Worm (Caenorhabditis elegans): ENCODE results near the gene C29F7.10.

The C29F7.10 gene

ce11 chrX:13443283-13443682 lies 12.0 kb upstream of the C29F7.10 start (continued):
- no peak for TF ChIP-seq C17E4.6 (GFP tag; IDR thresholded peaks at IDR 0.05)
- no peak for TF ChIP-seq zfh-2 (GFP tag; conservative IDR thresholded peaks at IDR 0.05)
- TF ChIP-seq K12H6.12 (tag; optimal IDR thresholded peaks at IDR 0.05): no peak
- no peak for TF ChIP-seq F57A8.1 (GFP tag; optimal IDR thresholded peaks at IDR 0.05)
- TF ChIP-seq T07F8.4 (tag; optimal IDR thresholded peaks at IDR 0.05): no peak
- TF ChIP-seq ztf-22 (GFP tag; optimal IDR thresholded peaks at IDR 0.05): no peak
- TF ChIP-seq F49E8.2 (tag; optimal IDR thresholded peaks at IDR 0.05; ENCODE audit: insufficient read depth): no peak
- TF ChIP-seq rpc-1 (optimal IDR thresholded peaks at IDR 0.05): peak; percentile 75
- TF ChIP-seq rpc-1 (tag; optimal IDR thresholded peaks at IDR 0.05): peak; percentile 90
- TF ChIP-seq Y56A3A.18 (GFP tag; IDR thresholded peaks at IDR 0.05): no peak
- no peak for TF ChIP-seq nfya-1 (tag; optimal IDR thresholded peaks at IDR 0.05; ENCODE audit: borderline replicate concordance, insufficient read depth)
- TF ChIP-seq F55B11.4 (tag; optimal IDR thresholded peaks at IDR 0.05; ENCODE audit: borderline replicate concordance, insufficient read depth): no peak
- no peak for TF ChIP-seq B0019.2 (GFP tag; conservative IDR thresholded peaks at IDR 0.05)
- no peak for TF ChIP-seq lsl-1 (GFP tag; optimal IDR thresholded peaks at IDR 0.05)
- TF ChIP-seq Y67H2A.10 (GFP tag; conservative IDR thresholded peaks at IDR 0.05): no peak
- no peak for TF ChIP-seq hlh-26 (GFP tag; conservative IDR thresholded peaks at IDR 0.05)
- TF ChIP-seq lir-1 (GFP tag; conservative IDR thresholded peaks at IDR 0.05): no peak
- TF ChIP-seq egrh-3 (GFP tag; IDR thresholded peaks at IDR 0.05): no peak
- no peak for TF ChIP-seq B0336.3 (GFP tag; IDR thresholded peaks at IDR 0.05)
- TF ChIP-seq F23B12.7 (tag; optimal IDR thresholded peaks at IDR 0.05; ENCODE audit: insufficient read depth): no peak
- no peak for TF ChIP-seq sea-2 (GFP tag; IDR thresholded peaks at IDR 0.05)
- no peak for TF ChIP-seq akir-1 (GFP tag; optimal IDR thresholded peaks at IDR 0.05)
- TF ChIP-seq lin-35 (GFP tag; optimal IDR thresholded peaks at IDR 0.05): no peak
- no peak for TF ChIP-seq ztf-28 (GFP tag; IDR thresholded peaks at IDR 0.05)
- TF ChIP-seq nhr-120 (GFP tag; IDR thresholded peaks at IDR 0.05): no peak
- TF ChIP-seq B0035.1 (tag; optimal IDR thresholded peaks at IDR 0.05): no peak
- 0 out of 2 replicates have a peak, but pooled peaks have one; percentile 18 for TF ChIP-seq madf-6 (GFP tag; IDR thresholded peaks at IDR 0.05)
- TF ChIP-seq unc-130 (GFP tag; optimal IDR thresholded peaks at IDR 0.05): no peak
- TF ChIP-seq pbrm-1 (GFP tag; IDR thresholded peaks at IDR 0.05): peak; percentile 76
- no peak for TF ChIP-seq ztf-18 (tag; optimal IDR thresholded peaks at IDR 0.05)
- TF ChIP-seq rec-8 (tag; optimal IDR thresholded peaks at IDR 0.05): no peak
- TF ChIP-seq ztf-6 (GFP tag; IDR thresholded peaks at IDR 0.05): no peak
- TF ChIP-seq hmg-20 (GFP tag; IDR thresholded peaks at IDR 0.05): peak; percentile 55; the same call in 1 of the 2 replicates
- no peak for TF ChIP-seq pha-4 (tag; optimal IDR thresholded peaks at IDR 0.05)
- no peak for TF ChIP-seq ets-4 (GFP tag; optimal IDR thresholded peaks at IDR 0.05)
- TF ChIP-seq B0261.1 (tag; optimal IDR thresholded peaks at IDR 0.05): peak; percentile 72
- no peak for TF ChIP-seq zim-3 (tag; optimal IDR thresholded peaks at IDR 0.05)
- no peak for TF ChIP-seq F10E7.11 (tag; optimal IDR thresholded peaks at IDR 0.05)
- no peak for TF ChIP-seq nhr-80 (tag; optimal IDR thresholded peaks at IDR 0.05)
- peak; percentile 45; the same call in 1 of the 2 replicates for TF ChIP-seq dox-1 (GFP tag; IDR thresholded peaks at IDR 0.05)
- no peak for TF ChIP-seq lin-40 (tag; optimal IDR thresholded peaks at IDR 0.05)
- no peak for TF ChIP-seq sdz-38 (tag; optimal IDR thresholded peaks at IDR 0.05)
- peak; percentile 63 for TF ChIP-seq snpc-1.3 (tag; optimal IDR thresholded peaks at IDR 0.05; ENCODE audit: insufficient read depth)
- no peak for TF ChIP-seq ceh-91 (GFP tag; IDR thresholded peaks at IDR 0.05)
- TF ChIP-seq lag-1 (GFP tag; IDR thresholded peaks at IDR 0.05): no peak
- TF ChIP-seq hlh-12 (tag; optimal IDR thresholded peaks at IDR 0.05): no peak
- TF ChIP-seq bed-1 (GFP tag; IDR thresholded peaks at IDR 0.05): no peak
- TF ChIP-seq C06A6.2 (GFP tag; conservative IDR thresholded peaks at IDR 0.05): no peak
- no peak for TF ChIP-seq fkh-3 (tag; optimal IDR thresholded peaks at IDR 0.05)

Data from whole organism, young adult.